Fruit fly (Drosophila melanogaster) whole organism, embryonic: ENCODE data around the gene CG6277.

Source experiments
- CG10147 ChIP-seq: fragments of 200-800 bp; sonication (Bioruptor generic); optimal IDR thresholded peaks from 2 replicates; lab custom pipeline; 2019; ENCODE audit warnings: missing biosample characterization, mild to moderate bottlenecking, missing genetic modification characterization, moderate library complexity
- CG10543 ChIP-seq: fragments of 200-800 bp; sonication (Bioruptor generic); optimal IDR thresholded peaks from 3 replicates; lab custom pipeline; 2017; ENCODE audit warnings: missing biosample characterization, mild to moderate bottlenecking, missing genetic modification characterization, moderate library complexity
- CG11504 ChIP-seq: fragments of 200-800 bp; sonication (Bioruptor generic); optimal IDR thresholded peaks from 3 replicates; lab custom pipeline; 2019; ENCODE audit warnings: missing biosample characterization, mild to moderate bottlenecking, missing genetic modification characterization, moderate library complexity
- CG12236 ChIP-seq: fragments of 200-800 bp; sonication (Bioruptor generic); optimal IDR thresholded peaks from 2 replicates; lab custom pipeline; 2016; ENCODE audit warnings: missing biosample characterization, missing genetic modification characterization
- CG13287 ChIP-seq: fragments of 200-800 bp; sonication (Bioruptor generic); IDR thresholded peaks from 2 replicates; pipeline ENCODE4 v1.3.6; 2022; ENCODE audit warnings: missing biosample characterization, missing genetic modification characterization; ENCODE audit not compliant: partially characterized antibody
- CG13296 ChIP-seq: fragments of 200-800 bp; sonication (Bioruptor generic); optimal IDR thresholded peaks from 3 replicates; lab custom pipeline; 2018; ENCODE audit warnings: missing biosample characterization, mild to moderate bottlenecking, missing genetic modification characterization
- CG14050 ChIP-seq: fragments of 200-800 bp; sonication (Bioruptor generic); IDR thresholded peaks from 3 replicates; pipeline ENCODE4 v1.3.6; 2022; ENCODE audit warnings: missing biosample characterization, missing genetic modification characterization
- CG18476 ChIP-seq: fragments of 200-800 bp; sonication (Bioruptor generic); optimal IDR thresholded peaks from 2 replicates; lab custom pipeline; 2016; ENCODE audit warnings: missing biosample characterization, mild to moderate bottlenecking, missing genetic modification characterization
- CG30403 ChIP-seq: fragments of 200-800 bp; sonication (Bioruptor generic); optimal IDR thresholded peaks from 3 replicates; lab custom pipeline; 2016; ENCODE audit warnings: missing biosample characterization, missing genetic modification characterization
- CG3281 ChIP-seq: fragments of 200-800 bp; sonication (Bioruptor generic); optimal IDR thresholded peaks from 3 replicates; lab custom pipeline; 2017; ENCODE audit warnings: missing biosample characterization, mild to moderate bottlenecking, missing genetic modification characterization
- CG34422 ChIP-seq: fragments of 200-800 bp; sonication (Bioruptor generic); IDR thresholded peaks from 3 replicates; pipeline ENCODE4 v1.3.6; 2022; ENCODE audit warnings: missing biosample characterization, missing genetic modification characterization
- CG4282 ChIP-seq: fragments of 200-800 bp; sonication (Bioruptor generic); optimal IDR thresholded peaks from 2 replicates; lab custom pipeline; 2016; ENCODE audit warnings: missing biosample characterization, missing genetic modification characterization
- CG4854 ChIP-seq: fragments of 200-800 bp; sonication (Bioruptor generic); optimal IDR thresholded peaks from 2 replicates; lab custom pipeline; 2016; ENCODE audit warnings: missing biosample characterization, missing genetic modification characterization, inconsistent platforms
- CG5180 ChIP-seq: fragments of 200-800 bp; sonication (Bioruptor generic); optimal IDR thresholded peaks from 3 replicates; lab custom pipeline; 2017; ENCODE audit warnings: missing biosample characterization, missing genetic modification characterization, mild to moderate bottlenecking, moderate library complexity, missing genetic modification reagents
- CG6254 ChIP-seq: fragments of 200-800 bp; sonication (Bioruptor generic); optimal IDR thresholded peaks from 3 replicates; lab custom pipeline; 2017; ENCODE audit warnings: mild to moderate bottlenecking, missing biosample characterization, missing genetic modification reagents, missing genetic modification characterization
- CG6683 ChIP-seq: fragments of 200-800 bp; sonication (Bioruptor generic); optimal IDR thresholded peaks from 2 replicates; lab custom pipeline; 2017; ENCODE audit warnings: missing biosample characterization, mild to moderate bottlenecking, missing genetic modification characterization, missing genetic modification reagents
- CG6689 ChIP-seq: fragments of 200-800 bp; sonication (Bioruptor generic); IDR thresholded peaks from 2 replicates; pipeline ENCODE4 v1.3.6; 2022; ENCODE audit warnings: missing biosample characterization, missing genetic modification characterization
- CG6854 ChIP-seq: fragments of 200-800 bp; sonication (Bioruptor generic); optimal IDR thresholded peaks from 3 replicates; lab custom pipeline; 2017; ENCODE audit warnings: missing biosample characterization, mild to moderate bottlenecking, missing genetic modification characterization
- CG8089 ChIP-seq: fragments of 200-800 bp; sonication (Bioruptor generic); optimal IDR thresholded peaks from 3 replicates; lab custom pipeline; 2016; ENCODE audit warnings: missing biosample characterization, missing genetic modification characterization
- CG9817 ChIP-seq: fragments of 200-800 bp; sonication (Bioruptor generic); optimal IDR thresholded peaks from 2 replicates; lab custom pipeline; 2018; ENCODE audit warnings: missing biosample characterization, mild to moderate bottlenecking, missing genetic modification characterization, moderate library complexity
- D19B ChIP-seq: fragments of 200-800 bp; sonication (Bioruptor generic); optimal IDR thresholded peaks from 2 replicates; lab custom pipeline; 2017; ENCODE audit warnings: missing biosample characterization, mild to moderate bottlenecking, missing genetic modification characterization
- Dad ChIP-seq: fragments of 200-800 bp; sonication (Bioruptor generic); optimal IDR thresholded peaks from 3 replicates; lab custom pipeline; 2016; ENCODE audit warnings: missing biosample characterization, missing genetic modification characterization
- Dek ChIP-seq: fragments of 200-800 bp; sonication (Bioruptor generic); optimal IDR thresholded peaks from 3 replicates; lab custom pipeline; 2019; ENCODE audit warnings: missing biosample characterization, mild to moderate bottlenecking, missing genetic modification characterization, moderate library complexity
- Dref ChIP-seq: fragments of 200-800 bp; sonication (Bioruptor generic); IDR thresholded peaks from 2 replicates; pipeline ENCODE4 v1.3.6; 2022; ENCODE audit warnings: missing biosample characterization, missing genetic modification characterization
- GATAe ChIP-seq: fragments of 200-800 bp; sonication (Bioruptor generic); conservative IDR thresholded peaks from 2 replicates; pipeline ENCODE4 v1.3.6; 2022; ENCODE audit warnings: missing biosample characterization, missing genetic modification characterization
- H2.0 ChIP-seq: fragments of 200-800 bp; sonication (Bioruptor generic); IDR thresholded peaks from 2 replicates; pipeline ENCODE4 v1.3.6; 2022; ENCODE audit warnings: missing biosample characterization, missing genetic modification characterization
- Jarid2 ChIP-seq: fragments of 200-800 bp; sonication (Bioruptor generic); optimal IDR thresholded peaks from 3 replicates; lab custom pipeline; 2017; ENCODE audit warnings: mild to moderate bottlenecking, missing biosample characterization, missing genetic modification reagents, missing genetic modification characterization
- MBD-R2 ChIP-seq: fragments of 200-800 bp; sonication (Bioruptor generic); IDR thresholded peaks from 2 replicates; pipeline ENCODE4 v1.3.6; 2022; ENCODE audit warnings: missing biosample characterization, missing genetic modification characterization
- Max ChIP-seq: fragments of 200-800 bp; sonication (Bioruptor generic); optimal IDR thresholded peaks from 2 replicates; lab custom pipeline; 2016; ENCODE audit warnings: missing biosample characterization, mild to moderate bottlenecking, missing genetic modification characterization
- Meics ChIP-seq: fragments of 200-800 bp; sonication (Bioruptor generic); optimal IDR thresholded peaks from 2 replicates; lab custom pipeline; 2017; ENCODE audit warnings: missing biosample characterization, mild to moderate bottlenecking, missing genetic modification characterization
- Nf-YB ChIP-seq: fragments of 200-800 bp; sonication (Bioruptor generic); optimal IDR thresholded peaks from 3 replicates; lab custom pipeline; 2019; ENCODE audit warnings: missing biosample characterization, mild to moderate bottlenecking, missing genetic modification characterization, moderate library complexity
- Nf-YC ChIP-seq: fragments of 200-800 bp; optimal IDR thresholded peaks from 3 replicates; lab custom pipeline; 2019; ENCODE audit warnings: missing biosample characterization, mild to moderate bottlenecking, missing genetic modification characterization, moderate library complexity
- Oaz ChIP-seq: fragments of 200-800 bp; sonication (Bioruptor generic); IDR thresholded peaks from 2 replicates; pipeline ENCODE4 v1.3.6; 2022; ENCODE audit warnings: missing biosample characterization, missing genetic modification characterization
- Ptx1 ChIP-seq: fragments of 200-800 bp; sonication (Bioruptor generic); IDR thresholded peaks from 2 replicates; pipeline ENCODE4 v1.3.6; 2022; ENCODE audit warnings: missing biosample characterization, missing genetic modification characterization
- Sin3A ChIP-seq: fragments of >200 bp; optimal IDR thresholded peaks from 2 replicates; lab custom pipeline; 2018
- Sry-δ ChIP-seq: fragments of 200-800 bp; sonication (Bioruptor generic); optimal IDR thresholded peaks from 2 replicates; lab custom pipeline; 2016; ENCODE audit warnings: missing biosample characterization, missing genetic modification characterization
- Vsx1 ChIP-seq: fragments of 200-800 bp; sonication (Bioruptor generic); optimal IDR thresholded peaks from 2 replicates; lab custom pipeline; 2017; ENCODE audit warnings: missing biosample characterization, mild to moderate bottlenecking, missing genetic modification characterization, missing genetic modification reagents
- aop ChIP-seq: fragments of 200-800 bp; sonication (Bioruptor generic); IDR thresholded peaks from 2 replicates; pipeline ENCODE4 v1.3.6; 2022; ENCODE audit warnings: missing biosample characterization, missing genetic modification characterization
- bigmax ChIP-seq: fragments of 200-800 bp; sonication (Bioruptor generic); optimal IDR thresholded peaks from 2 replicates; lab custom pipeline; 2018; ENCODE audit warnings: missing biosample characterization, mild to moderate bottlenecking, missing genetic modification characterization
- chinmo ChIP-seq: fragments of 200-800 bp; sonication (Bioruptor generic); IDR thresholded peaks from 4 replicates; pipeline ENCODE4 v1.3.6; 2022; ENCODE audit warnings: missing biosample characterization, missing genetic modification characterization; ENCODE audit not compliant: partially characterized antibody
- klu ChIP-seq: fragments of 200-800 bp; sonication (Bioruptor generic); IDR thresholded peaks from 2 replicates; pipeline ENCODE4 v1.3.6; 2022; ENCODE audit warnings: missing biosample characterization, missing genetic modification characterization
- lbe ChIP-seq: fragments of 200-800 bp; sonication (Bioruptor generic); optimal IDR thresholded peaks from 2 replicates; lab custom pipeline; 2016; ENCODE audit warnings: missing biosample characterization, mild to moderate bottlenecking, missing genetic modification characterization
- mam ChIP-seq: fragments of 200-800 bp; sonication (Bioruptor generic); optimal IDR thresholded peaks from 3 replicates; lab custom pipeline; 2016; ENCODE audit warnings: missing biosample characterization, missing genetic modification characterization
- nerfin-1 ChIP-seq: fragments of 200-800 bp; sonication (Bioruptor generic); optimal IDR thresholded peaks from 3 replicates; lab custom pipeline; 2019; ENCODE audit warnings: missing biosample characterization, mild to moderate bottlenecking, missing genetic modification characterization, moderate library complexity
- nmo ChIP-seq: fragments of 200-800 bp; sonication (Bioruptor generic); optimal IDR thresholded peaks from 2 replicates; lab custom pipeline; 2018; ENCODE audit warnings: missing biosample characterization, mild to moderate bottlenecking, missing genetic modification characterization, moderate library complexity
- sd ChIP-seq: fragments of 200-800 bp; sonication (Bioruptor generic); optimal IDR thresholded peaks from 3 replicates; lab custom pipeline; 2018; ENCODE audit warnings: missing biosample characterization, mild to moderate bottlenecking, missing genetic modification characterization, moderate library complexity
- sens ChIP-seq: fragments of 200-800 bp; sonication (Bioruptor generic); peaks from one replicate; lab custom pipeline; 2016; ENCODE audit warnings: missing biosample characterization, missing genetic modification characterization
- tgo ChIP-seq: fragments of 200-800 bp; sonication (Bioruptor generic); IDR thresholded peaks from 3 replicates; pipeline ENCODE4 v1.3.6; 2022; ENCODE audit warnings: missing biosample characterization, missing genetic modification characterization
- ttk ChIP-seq: fragments of 200-800 bp; sonication (Bioruptor generic); IDR thresholded peaks from 2 replicates; pipeline ENCODE4 v2.1.2; 2022; ENCODE audit warnings: missing biosample characterization, missing genetic modification characterization
- wor ChIP-seq: fragments of 200-800 bp; sonication (Bioruptor generic); IDR thresholded peaks from 2 replicates; pipeline ENCODE4 v1.3.6; 2022; ENCODE audit warnings: missing biosample characterization, missing genetic modification characterization

The CG6277 gene

DNA sequence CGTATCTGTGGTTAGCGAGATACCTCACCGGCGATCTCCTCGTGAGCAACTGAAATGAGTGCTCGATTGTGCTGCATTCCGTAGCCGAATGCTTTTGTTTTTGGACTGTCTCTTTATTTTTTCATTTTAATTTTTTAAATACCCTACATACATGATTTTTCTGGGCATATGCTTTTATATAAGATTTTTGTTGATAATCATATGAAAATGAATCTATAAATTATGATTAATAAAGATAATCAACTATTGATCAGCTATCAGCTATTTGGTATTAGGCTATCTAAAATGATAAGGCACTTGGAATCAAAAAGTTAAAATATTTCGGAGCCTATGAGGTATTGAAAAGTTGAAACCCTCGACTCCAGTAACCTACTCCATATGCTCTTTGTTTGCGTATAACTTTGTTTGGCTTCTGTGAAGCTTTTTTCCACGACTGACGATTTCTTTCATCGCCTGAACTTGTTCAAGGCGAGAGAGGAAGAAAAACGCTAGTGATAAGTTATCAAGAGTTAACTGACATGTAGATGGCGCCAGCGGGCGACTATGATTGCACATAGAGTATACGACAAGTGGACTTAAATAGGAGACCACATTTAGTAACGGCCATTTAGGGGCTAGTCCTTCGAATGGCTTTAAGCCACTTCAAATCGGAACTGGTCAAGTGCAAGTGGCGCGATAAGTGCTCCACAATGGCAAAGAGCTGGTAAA is 33.1 kb downstream of the CG6277 start, which contains the start of gene CG31076 (continued):
- TF ChIP-seq chinmo (GFP tag; lab: Robert Waterston, UW): 0 out of 4 replicates have a peak, but pooled peaks have one; percentile 57
- TF ChIP-seq Nf-YC (tag; lab: Kevin White, UChicago): peak; percentile 31
- no peak for TF ChIP-seq CG4282 (GFP tag; lab: Kevin White, UChicago)
- TF ChIP-seq CG6854 (GFP tag; lab: Kevin White, UChicago): no peak
- TF ChIP-seq lbe (GFP tag; lab: Kevin White, UChicago): peak; percentile 78
- no peak for TF ChIP-seq H2.0 (GFP tag; lab: Robert Waterston, UW)
- TF ChIP-seq klu (GFP tag; lab: Robert Waterston, UW): no peak
- TF ChIP-seq Sin3A (lab: Kevin White, UChicago): no peak
- peak; percentile 77 for TF ChIP-seq sd
- TF ChIP-seq CG6689 (GFP tag; lab: Robert Waterston, UW): peak; percentile 31; the same call in 1 of the 2 replicates
- TF ChIP-seq GATAe: peak; percentile 71
- no peak for TF ChIP-seq Dref (GFP tag; lab: Robert Waterston, UW)
- TF ChIP-seq CG13287: no peak; the same call in 1 of the 2 replicates
- no peak for TF ChIP-seq Dad (GFP tag; lab: Kevin White, UChicago)
- no peak for TF ChIP-seq Vsx1
- no peak for TF ChIP-seq Jarid2 (GFP tag; lab: Kevin White, UChicago)
- TF ChIP-seq CG13296 (GFP tag; lab: Kevin White, UChicago): peak; percentile 42
- TF ChIP-seq CG6683 (GFP tag; lab: Kevin White, UChicago): no peak
- TF ChIP-seq MBD-R2 (GFP tag; lab: Robert Waterston, UW): no peak
- no peak for TF ChIP-seq aop (GFP tag; lab: Robert Waterston, UW)
- no peak for TF ChIP-seq CG12236 (GFP tag; lab: Kevin White, UChicago)
- 0 out of 3 replicates have a peak, but pooled peaks have one; percentile 15 for TF ChIP-seq CG14050
- TF ChIP-seq CG30403 (GFP tag; lab: Kevin White, UChicago): peak; percentile 35
- TF ChIP-seq wor: no peak
- no peak for TF ChIP-seq bigmax (GFP tag; lab: Kevin White, UChicago)
- TF ChIP-seq CG11504 (tag; lab: Kevin White, UChicago): peak; percentile 64
- TF ChIP-seq nmo (GFP tag; lab: Kevin White, UChicago): peak; percentile 28
- no peak for TF ChIP-seq Sry-δ (GFP tag; lab: Kevin White, UChicago)
- peak; percentile 47 for TF ChIP-seq CG10543 (GFP tag; lab: Kevin White, UChicago)
- no peak for TF ChIP-seq CG8089
- no peak for TF ChIP-seq CG34422 (GFP tag; lab: Robert Waterston, UW)
- no peak for TF ChIP-seq CG9817 (tag; lab: Kevin White, UChicago)
- peak; percentile 7 for TF ChIP-seq Dek
- TF ChIP-seq CG18476 (GFP tag; lab: Kevin White, UChicago): peak; percentile 10
- no peak for TF ChIP-seq Nf-YB
- 0 out of 2 replicates have a peak, but pooled peaks have one; percentile 7 for TF ChIP-seq ttk (GFP tag; lab: Robert Waterston, UW)
- no peak for TF ChIP-seq CG6254 (GFP tag; lab: Kevin White, UChicago)
- no peak for TF ChIP-seq Oaz (GFP tag; lab: Robert Waterston, UW)
- TF ChIP-seq D19B (GFP tag; lab: Kevin White, UChicago): peak; percentile 92
- TF ChIP-seq CG10147 (GFP tag; lab: Kevin White, UChicago): no peak
- peak; percentile 46; the same call in 2 of the 3 replicates for TF ChIP-seq tgo
- TF ChIP-seq CG3281: peak; percentile 14
- TF ChIP-seq nerfin-1: no peak
- TF ChIP-seq sens (GFP tag; lab: Kevin White, UChicago): peak; percentile 90
- peak; percentile 49 for TF ChIP-seq Ptx1 (GFP tag; lab: Robert Waterston, UW)
- peak; percentile 28 for TF ChIP-seq CG5180 (GFP tag; lab: Kevin White, UChicago)
- TF ChIP-seq CG4854 (GFP tag; lab: Kevin White, UChicago): no peak
- TF ChIP-seq Max: peak; percentile 30
- peak; percentile 18 for TF ChIP-seq Meics (GFP tag; lab: Kevin White, UChicago)
- peak; percentile 9 for TF ChIP-seq mam (GFP tag; lab: Kevin White, UChicago)
